Fruit fly (Drosophila melanogaster) whole organism, prepupa: ENCODE results near the gene Hsp67Bc.

ENCODE experiments used
- Blimp-1 ChIP-seq: fragments of 200-800 bp; sonication (Bioruptor generic); optimal IDR thresholded peaks from 3 replicates; lab custom pipeline; 2017; ENCODE audit warnings: missing biosample characterization, missing genetic modification characterization, mild to moderate bottlenecking, moderate library complexity, missing genetic modification reagents
- CG10631 ChIP-seq: fragments of 200-800 bp; sonication (Bioruptor generic); optimal IDR thresholded peaks from 2 replicates; lab custom pipeline; 2016; ENCODE audit warnings: missing biosample characterization, missing genetic modification characterization
- CG10669 ChIP-seq: fragments of 200-800 bp; sonication (Bioruptor generic); optimal IDR thresholded peaks from 3 replicates; lab custom pipeline; 2018; ENCODE audit warnings: missing biosample characterization, mild to moderate bottlenecking, missing genetic modification characterization, moderate library complexity
- CG11294 ChIP-seq: fragments of 200-800 bp; sonication (Bioruptor generic); IDR thresholded peaks from 2 replicates; pipeline ENCODE4 v1.3.6; 2022; ENCODE audit warnings: missing biosample characterization, missing genetic modification characterization
- CG15336 ChIP-seq: fragments of 200-800 bp; sonication (Bioruptor generic); IDR thresholded peaks from 2 replicates; pipeline ENCODE4 v1.3.6; 2022; ENCODE audit warnings: missing biosample characterization, missing genetic modification characterization
- CG1621 ChIP-seq: fragments of 200-800 bp; sonication (Bioruptor generic); optimal IDR thresholded peaks from 3 replicates; lab custom pipeline; 2018; ENCODE audit warnings: missing biosample characterization, mild to moderate bottlenecking, missing genetic modification characterization
- CG16779 ChIP-seq: fragments of 200-800 bp; sonication (Bioruptor generic); optimal IDR thresholded peaks from 3 replicates; lab custom pipeline; 2017; ENCODE audit warnings: missing biosample characterization, mild to moderate bottlenecking, missing genetic modification characterization
- CG31627 ChIP-seq: fragments of 200-800 bp; sonication (Bioruptor generic); optimal IDR thresholded peaks from 3 replicates; lab custom pipeline; 2016; ENCODE audit warnings: missing biosample characterization, missing genetic modification characterization
- CG32006 ChIP-seq: fragments of 200-800 bp; sonication (Bioruptor generic); optimal IDR thresholded peaks from 3 replicates; lab custom pipeline; 2017; ENCODE audit warnings: missing biosample characterization, mild to moderate bottlenecking, missing genetic modification characterization
- CG4318 ChIP-seq: fragments of 200-800 bp; sonication (Bioruptor generic); optimal IDR thresholded peaks from 3 replicates; lab custom pipeline; 2017; ENCODE audit warnings: missing biosample characterization, mild to moderate bottlenecking, missing genetic modification characterization
- CG6854 ChIP-seq: fragments of 200-800 bp; sonication (Bioruptor generic); optimal IDR thresholded peaks from 2 replicates; lab custom pipeline; 2017; ENCODE audit warnings: missing biosample characterization, mild to moderate bottlenecking, missing genetic modification characterization
- CG7368 ChIP-seq: fragments of 200-800 bp; sonication (Bioruptor generic); optimal IDR thresholded peaks from 3 replicates; lab custom pipeline; 2016; ENCODE audit warnings: missing biosample characterization, missing genetic modification characterization
- CG8119 ChIP-seq: fragments of 200-800 bp; sonication (Bioruptor generic); IDR thresholded peaks from 3 replicates; pipeline ENCODE4 v1.3.6; 2022; ENCODE audit warnings: missing biosample characterization, missing genetic modification characterization
- CG8319 ChIP-seq: fragments of 200-800 bp; sonication (Bioruptor generic); optimal IDR thresholded peaks from 3 replicates; lab custom pipeline; 2016; ENCODE audit warnings: missing biosample characterization, missing genetic modification characterization
- CG8632 ChIP-seq: fragments of 200-800 bp; sonication (Bioruptor generic); optimal IDR thresholded peaks from 3 replicates; lab custom pipeline; 2016; ENCODE audit warnings: missing biosample characterization, missing genetic modification characterization
- CG9139 ChIP-seq: fragments of 200-800 bp; sonication (Bioruptor generic); optimal IDR thresholded peaks from 3 replicates; lab custom pipeline; 2017; ENCODE audit warnings: missing biosample characterization, mild to moderate bottlenecking, missing genetic modification characterization
- Eip75B ChIP-seq: fragments of 200-800 bp; sonication (Bioruptor generic); optimal IDR thresholded peaks from 3 replicates; lab custom pipeline; 2016; ENCODE audit warnings: missing biosample characterization, missing genetic modification characterization
- Eip78C ChIP-seq: fragments of 200-800 bp; sonication (Bioruptor generic); peaks from one replicate; lab custom pipeline; 2016; ENCODE audit warnings: missing biosample characterization, missing genetic modification characterization
- Eip93F ChIP-seq: fragments of 200-800 bp; sonication (Bioruptor generic); optimal IDR thresholded peaks from 2 replicates; lab custom pipeline; 2016; ENCODE audit warnings: missing biosample characterization, mild to moderate bottlenecking, missing genetic modification characterization
- Ets21C ChIP-seq: fragments of 200-800 bp; sonication (Bioruptor generic); optimal IDR thresholded peaks from 3 replicates; lab custom pipeline; 2016; ENCODE audit warnings: missing biosample characterization, missing genetic modification characterization
- Ets96B ChIP-seq: fragments of 200-800 bp; optimal IDR thresholded peaks from 2 replicates; lab custom pipeline; 2019; ENCODE audit warnings: missing biosample characterization, mild to moderate bottlenecking, missing genetic modification characterization, moderate library complexity
- Gug ChIP-seq: fragments of 200-800 bp; sonication (Bioruptor generic); IDR thresholded peaks from 2 replicates; pipeline ENCODE4 v1.3.6; 2022; ENCODE audit warnings: missing biosample characterization, missing genetic modification characterization
- Hr38 ChIP-seq: sonication (Bioruptor generic); optimal IDR thresholded peaks from 2 replicates; lab custom pipeline; 2016; ENCODE audit warnings: missing biosample characterization, missing genetic modification characterization
- Hr4 ChIP-seq: fragments of 200-800 bp; sonication (Bioruptor generic); optimal IDR thresholded peaks from 3 replicates; lab custom pipeline; 2016; ENCODE audit warnings: missing biosample characterization, missing genetic modification characterization
- Lpt ChIP-seq: fragments of 200-800 bp; sonication (Bioruptor generic); optimal IDR thresholded peaks from 3 replicates; lab custom pipeline; 2016; ENCODE audit warnings: missing biosample characterization, missing genetic modification characterization
- Met ChIP-seq: fragments of 200-800 bp; sonication (Bioruptor generic); optimal IDR thresholded peaks from 3 replicates; lab custom pipeline; 2016; ENCODE audit warnings: missing biosample characterization, missing genetic modification characterization
- Smox ChIP-seq: fragments of 200-800 bp; sonication (Bioruptor generic); optimal IDR thresholded peaks from 3 replicates; lab custom pipeline; 2016; ENCODE audit warnings: missing biosample characterization, missing genetic modification characterization
- Sox102F ChIP-seq: fragments of 200-800 bp; sonication (Bioruptor generic); optimal IDR thresholded peaks from 2 replicates; lab custom pipeline; 2016; ENCODE audit warnings: missing biosample characterization, mild to moderate bottlenecking, missing genetic modification characterization
- Sox14 ChIP-seq: fragments of 200-800 bp; sonication (Bioruptor generic); optimal IDR thresholded peaks from 3 replicates; lab custom pipeline; 2016; ENCODE audit warnings: missing biosample characterization, missing genetic modification characterization
- Sox15 ChIP-seq: fragments of 200-800 bp; sonication (Bioruptor generic); optimal IDR thresholded peaks from 3 replicates; lab custom pipeline; 2016; ENCODE audit warnings: missing biosample characterization, missing genetic modification characterization
- achi ChIP-seq: fragments of 200-800 bp; sonication (Bioruptor generic); optimal IDR thresholded peaks from 3 replicates; lab custom pipeline; 2016; ENCODE audit warnings: missing biosample characterization, missing genetic modification characterization
- cyc ChIP-seq: fragments of 200-800 bp; sonication (Bioruptor generic); optimal IDR thresholded peaks from 3 replicates; lab custom pipeline; 2016; ENCODE audit warnings: missing biosample characterization, missing genetic modification characterization
- dac ChIP-seq: fragments of 200-800 bp; sonication (Bioruptor generic); optimal IDR thresholded peaks from 2 replicates; lab custom pipeline; 2017; ENCODE audit warnings: missing biosample characterization, mild to moderate bottlenecking, missing genetic modification characterization
- dsx ChIP-seq: fragments of 200-800 bp; optimal IDR thresholded peaks from 3 replicates; lab custom pipeline; 2019; ENCODE audit warnings: missing biosample characterization, mild to moderate bottlenecking, missing genetic modification characterization, moderate library complexity; ENCODE audit not compliant: poor library complexity, severe bottlenecking
- eg ChIP-seq: fragments of 200-800 bp; sonication (Bioruptor generic); IDR thresholded peaks from 3 replicates; pipeline ENCODE4 v1.3.6; 2022; ENCODE audit warnings: missing biosample characterization, missing genetic modification characterization
- fd59A ChIP-seq: fragments of 200-800 bp; sonication (Bioruptor generic); optimal IDR thresholded peaks from 2 replicates; lab custom pipeline; 2017; ENCODE audit warnings: missing biosample characterization, mild to moderate bottlenecking, missing genetic modification characterization, missing genetic modification reagents
- fd85E ChIP-seq: fragments of 200-800 bp; sonication (Bioruptor generic); optimal IDR thresholded peaks from 3 replicates; lab custom pipeline; 2016; ENCODE audit warnings: missing biosample characterization, missing genetic modification characterization
- fkh ChIP-seq: fragments of 200-800 bp; sonication (Bioruptor generic); optimal IDR thresholded peaks from 3 replicates; lab custom pipeline; 2017; ENCODE audit warnings: missing biosample characterization, mild to moderate bottlenecking, missing genetic modification characterization, moderate library complexity
- lz ChIP-seq: fragments of 200-800 bp; sonication (Bioruptor generic); optimal IDR thresholded peaks from 3 replicates; lab custom pipeline; 2016; ENCODE audit warnings: missing biosample characterization, missing genetic modification characterization
- net ChIP-seq: fragments of 200-800 bp; sonication (Bioruptor generic); optimal IDR thresholded peaks from 3 replicates; lab custom pipeline; 2016; ENCODE audit warnings: missing biosample characterization, missing genetic modification characterization
- salr ChIP-seq, 2 experiments: fragments of 200-800 bp; sonication (Bioruptor generic); optimal IDR thresholded peaks; 3 replicates each; lab custom pipeline; 2016 to 2018; ENCODE audit warnings: missing biosample characterization in 2 of 2, missing genetic modification characterization in 2 of 2, mild to moderate bottlenecking in 1 of 2
- spab ChIP-seq: fragments of 200-800 bp; sonication (Bioruptor generic); optimal IDR thresholded peaks from 2 replicates; lab custom pipeline; 2017; ENCODE audit warnings: missing biosample characterization, mild to moderate bottlenecking, missing genetic modification characterization, missing genetic modification reagents
- ss ChIP-seq, 2 experiments: fragments of 200-800 bp; sonication (Bioruptor generic); optimal IDR thresholded peaks; 2 replicates in 1 of 2; 3 replicates in 1 of 2; lab custom pipeline; 2017 to 2018; ENCODE audit warnings: mild to moderate bottlenecking in 2 of 2, missing biosample characterization in 2 of 2, missing genetic modification characterization in 2 of 2, moderate library complexity in 1 of 2
- svp ChIP-seq: fragments of 200-800 bp; sonication (Bioruptor generic); peaks from one replicate; lab custom pipeline; 2016; ENCODE audit warnings: missing biosample characterization, missing genetic modification characterization
- topi ChIP-seq: fragments of 200-800 bp; sonication (Bioruptor generic); optimal IDR thresholded peaks from 3 replicates; lab custom pipeline; 2016; ENCODE audit warnings: missing biosample characterization, missing genetic modification characterization

Gene Hsp67Bc

dm6 chr3L:9372278-9372975, at the start of gene Hsp67Bc, which contains the start of the genes CG4456 and Hsp22:
TSS of gene Hsp67Bc (minus strand) at chr3L:9372497.
TSS of gene CG4456 (plus strand) at chr3L:9372722.
TSS of gene Hsp22 (plus strand) at chr3L:9372931.
- TF ChIP-seq Eip75B (peak; percentile 13), cyc (GFP tag; lab: Kevin White, UChicago) (no peak), Blimp-1 (GFP tag; lab: Kevin White, UChicago) (no peak), net (GFP tag; lab: Kevin White, UChicago) (no peak), fkh (GFP tag; lab: Kevin White, UChicago) (peak; percentile 60), dsx (peak; percentile 23), salr (GFP tag; optimal IDR thresholded peaks at IDR 0.05; lab: Kevin White, UChicago) (no peak), CG1621 (tag; lab: Kevin White, UChicago) (no peak), Sox15 (GFP tag; lab: Kevin White, UChicago) (no peak), CG4318 (no peak), Hr4 (GFP tag; lab: Kevin White, UChicago) (no peak), CG6854 (GFP tag; lab: Kevin White, UChicago) (peak; percentile 18), CG11294 (no peak), svp (GFP tag; lab: Kevin White, UChicago) (peak; percentile 66), CG8319 (no peak), Gug (no peak), CG32006 (GFP tag; lab: Kevin White, UChicago) (no peak), topi (no peak), lz (GFP tag; lab: Kevin White, UChicago) (no peak), achi (GFP tag; lab: Kevin White, UChicago) (no peak), eg (GFP tag; lab: Robert Waterston, UW) (0 out of 3 replicates have a peak, but pooled peaks have one; percentile 21), CG8632 (GFP tag; lab: Kevin White, UChicago) (no peak), ss (GFP tag; optimal IDR thresholded peaks at IDR 0.05; lab: Kevin White, UChicago) (peak; percentile 50 to 53), Eip78C (GFP tag; lab: Kevin White, UChicago) (peak; percentile 58), Smox (GFP tag; lab: Kevin White, UChicago) (no peak), CG15336 (GFP tag; lab: Robert Waterston, UW) (no peak), CG10631 (GFP tag; lab: Kevin White, UChicago) (no peak), CG16779 (tag; lab: Kevin White, UChicago) (no peak), CG9139 (GFP tag; lab: Kevin White, UChicago) (no peak), Sox14 (peak; percentile 36), Sox102F (GFP tag; lab: Kevin White, UChicago) (no peak), fd85E (no peak), fd59A (GFP tag; lab: Kevin White, UChicago) (no peak), spab (no peak), Ets96B (no peak), Met (GFP tag; lab: Kevin White, UChicago) (no peak), dac (no peak)

dm6 chr3L:9421621-9422020, 49.3 kb upstream of the Hsp67Bc start:
- TF ChIP-seq ss (GFP tag; optimal IDR thresholded peaks at IDR 0.05; lab: Kevin White, UChicago), result peak in 1 of 2 experiments; percentile 52
- no peak for TF ChIP-seq Eip93F (GFP tag; lab: Kevin White, UChicago)

DNA sequence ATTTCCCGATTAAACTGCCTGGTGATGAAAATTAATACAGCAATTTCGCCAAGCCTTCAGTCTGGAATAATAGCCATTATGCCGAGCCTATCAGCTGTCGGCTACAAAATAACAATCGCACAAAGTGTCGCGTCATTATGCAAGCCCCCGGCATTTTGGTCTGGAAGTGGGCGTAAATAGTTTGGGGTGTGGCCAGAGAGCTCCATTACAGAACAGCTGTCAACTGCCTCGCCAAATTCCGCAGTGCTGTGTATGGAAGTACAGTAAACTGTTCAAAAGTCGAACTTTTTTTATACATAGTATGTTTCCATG, 48.5 kb upstream of the Hsp67Bc start:
- no peak for TF ChIP-seq CG16779 (tag; lab: Kevin White, UChicago)
- no peak for TF ChIP-seq Sox14
- TF ChIP-seq Ets21C (GFP tag; lab: Kevin White, UChicago), result no peak
- TF ChIP-seq CG15336 (GFP tag; lab: Robert Waterston, UW), result no peak
- TF ChIP-seq CG1621 (tag; lab: Kevin White, UChicago), result no peak
- TF ChIP-seq Eip78C (GFP tag; lab: Kevin White, UChicago), result no peak
- no peak for TF ChIP-seq Lpt
- TF ChIP-seq topi, result no peak
- TF ChIP-seq Eip93F (GFP tag; lab: Kevin White, UChicago), result no peak
- TF ChIP-seq CG10669 (GFP tag; lab: Kevin White, UChicago), result no peak
- TF ChIP-seq CG7368, result no peak
- TF ChIP-seq CG10631 (GFP tag; lab: Kevin White, UChicago), result no peak
- TF ChIP-seq CG8119, result no peak
- TF ChIP-seq Hr38 (GFP tag; lab: Kevin White, UChicago), result no peak
- TF ChIP-seq CG31627 (GFP tag; lab: Kevin White, UChicago), result no peak
- TF ChIP-seq ss (GFP tag; optimal IDR thresholded peaks at IDR 0.05; lab: Kevin White, UChicago), result no peak
- no peak for TF ChIP-seq Sox102F (GFP tag; lab: Kevin White, UChicago)
- TF ChIP-seq Met (GFP tag; lab: Kevin White, UChicago), result no peak
- no peak for TF ChIP-seq achi (GFP tag; lab: Kevin White, UChicago)
- no peak for TF ChIP-seq CG6854 (GFP tag; lab: Kevin White, UChicago)
